Worm (Caenorhabditis elegans) whole organism, L1 larva: Measurements from ENCODE around the gene ucr-1.

Source experiments
- C04F5.9 ChIP-seq: sonication (generic microtip); optimal IDR thresholded peaks from 2 replicates; lab custom pipeline; 2016; ENCODE audit warnings: missing genetic modification characterization, missing compliant biosample characterization
- C16A3.4 ChIP-seq: fragments of 150-350 bp; optimal IDR thresholded peaks from 2 replicates; lab custom pipeline; 2014; ENCODE audit warnings: missing biosample characterization, missing genetic modification characterization
- C34B4.2 ChIP-seq: sonication (generic microtip); optimal IDR thresholded peaks from 2 replicates; lab custom pipeline; 2017; ENCODE audit warnings: mild to moderate bottlenecking, missing genetic modification characterization, missing compliant biosample characterization
- Y116A8C.19 ChIP-seq: sonication (generic microtip); optimal IDR thresholded peaks from 2 replicates; lab custom pipeline; 2016; ENCODE audit warnings: missing compliant biosample characterization, missing genetic modification characterization, borderline replicate concordance
- aha-1 ChIP-seq: fragments of 150-350 bp; optimal IDR thresholded peaks from 2 replicates; lab custom pipeline; 2014; ENCODE audit warnings: missing biosample characterization, missing genetic modification characterization
- alr-1 ChIP-seq: fragments of 200-800 bp; sonication (Bioruptor generic); optimal IDR thresholded peaks from 2 replicates; lab custom pipeline; 2018; ENCODE audit warnings: borderline replicate concordance, mild to moderate bottlenecking, missing genetic modification characterization, missing compliant biosample characterization
- blmp-1 ChIP-seq: fragments of 150-350 bp; optimal IDR thresholded peaks from 2 replicates; lab custom pipeline; 2014; ENCODE audit warnings: missing biosample characterization, missing genetic modification characterization
- ceh-63 ChIP-seq: fragments of 200-800 bp; sonication (Bioruptor generic); optimal IDR thresholded peaks from 2 replicates; lab custom pipeline; 2018; ENCODE audit warnings: mild to moderate bottlenecking, missing genetic modification characterization, missing compliant biosample characterization
- ceh-8 ChIP-seq: fragments of 200-800 bp; sonication (Bioruptor generic); optimal IDR thresholded peaks from 2 replicates; lab custom pipeline; 2018; ENCODE audit warnings: mild to moderate bottlenecking, missing genetic modification characterization, moderate library complexity, missing compliant biosample characterization
- ceh-82 ChIP-seq, 3 experiments: fragments of 150-350 bp in 1 of 3; sonication (generic microtip) in 2 of 3; optimal IDR thresholded peaks; 2 replicates each; lab custom pipeline; 2014 to 2017; ENCODE audit warnings: missing biosample characterization in 3 of 3, missing genetic modification characterization in 3 of 3
- ceh-88 ChIP-seq: fragments of 200-800 bp; sonication (Bioruptor generic); IDR thresholded peaks from 2 replicates; pipeline ENCODE4 v1.3.6; 2022; ENCODE audit warnings: missing genetic modification characterization, missing compliant biosample characterization
- ceh-90 ChIP-seq: sonication (generic microtip); optimal IDR thresholded peaks from 2 replicates; lab custom pipeline; 2016; ENCODE audit warnings: missing genetic modification characterization, missing compliant biosample characterization
- dpl-1 ChIP-seq, 3 experiments: fragments of 150-350 bp in 2 of 3; sonication (generic microtip) in 1 of 3; optimal IDR thresholded peaks; 2 replicates each; lab custom pipeline; 2014 to 2017; ENCODE audit warnings: missing biosample characterization in 3 of 3, missing genetic modification characterization in 3 of 3, missing genetic modification reagents in 3 of 3
- dsc-1 ChIP-seq: sonication (generic microtip); optimal IDR thresholded peaks from 2 replicates; lab custom pipeline; 2016; ENCODE audit warnings: mild to moderate bottlenecking, missing genetic modification characterization, missing compliant biosample characterization
- efl-1 ChIP-seq, 4 experiments: fragments of 150-350 bp; optimal IDR thresholded peaks in 3 of 4; peaks in 1 of 4; 1 replicate in 1 of 4; 2 replicates in 3 of 4; lab custom pipeline; 2014; ENCODE audit warnings: missing biosample characterization in 2 of 4, missing genetic modification characterization in 2 of 4, missing genetic modification reagents in 2 of 4
- efl-3 ChIP-seq: fragments of 200-800 bp; sonication (Bioruptor generic); optimal IDR thresholded peaks from 2 replicates; lab custom pipeline; 2018; ENCODE audit warnings: mild to moderate bottlenecking, missing genetic modification characterization, missing compliant biosample characterization
- egl-27 ChIP-seq, 2 experiments: fragments of 150-350 bp in 1 of 2; sonication (generic microtip); optimal IDR thresholded peaks; 3 replicates each; lab custom pipeline; 2017 to 2018; ENCODE audit warnings: missing biosample characterization in 2 of 2, missing genetic modification characterization in 2 of 2, missing genetic modification reagents in 2 of 2
- elt-3 ChIP-seq, 6 experiments: fragments of 150-350 bp in 1 of 6; sonication (generic microtip); optimal IDR thresholded peaks; 2 replicates each; lab custom pipeline; 2017 to 2018; ENCODE audit warnings: missing biosample characterization in 6 of 6, missing genetic modification characterization in 6 of 6, inconsistent platforms in 1 of 6
- fkh-4 ChIP-seq: sonication (generic microtip); optimal IDR thresholded peaks from 2 replicates; lab custom pipeline; 2016; ENCODE audit warnings: missing compliant biosample characterization, missing genetic modification characterization, borderline replicate concordance
- fkh-8 ChIP-seq: sonication (generic microtip); optimal IDR thresholded peaks from 2 replicates; lab custom pipeline; 2016; ENCODE audit warnings: mild to moderate bottlenecking, missing genetic modification characterization, missing compliant biosample characterization
- irx-1 ChIP-seq: sonication (generic microtip); optimal IDR thresholded peaks from 2 replicates; lab custom pipeline; 2016; ENCODE audit warnings: missing genetic modification characterization, missing compliant biosample characterization
- isw-1 ChIP-seq: fragments of 200-800 bp; sonication (Bioruptor generic); IDR thresholded peaks from 2 replicates; pipeline ENCODE4 v1.3.6; 2022; ENCODE audit warnings: missing genetic modification characterization, missing compliant biosample characterization
- lin-13 ChIP-seq: fragments of 150-350 bp; optimal IDR thresholded peaks from 2 replicates; lab custom pipeline; 2014; ENCODE audit warnings: missing biosample characterization, missing genetic modification reagents, missing genetic modification characterization
- lin-14 ChIP-seq: fragments of 200-800 bp; sonication (Bioruptor generic); optimal IDR thresholded peaks from 2 replicates; lab custom pipeline; 2018; ENCODE audit warnings: mild to moderate bottlenecking, missing genetic modification characterization, moderate library complexity, missing compliant biosample characterization
- lin-15B ChIP-seq: fragments of 150-350 bp; sonication (generic microtip); optimal IDR thresholded peaks from 3 replicates; lab custom pipeline; 2014; ENCODE audit warnings: missing biosample characterization, missing genetic modification characterization
- lin-35 ChIP-seq, 2 experiments: fragments of 150-350 bp; optimal IDR thresholded peaks; 2 replicates each; lab custom pipeline; 2014; ENCODE audit warnings: missing biosample characterization in 2 of 2, missing genetic modification characterization in 2 of 2, missing genetic modification reagents in 2 of 2
- lin-39 ChIP-seq: fragments of 150-350 bp; optimal IDR thresholded peaks from 2 replicates; lab custom pipeline; 2014; ENCODE audit warnings: missing biosample characterization, missing genetic modification reagents, missing genetic modification characterization
- lir-3 ChIP-seq: sonication (generic microtip); optimal IDR thresholded peaks from 2 replicates; lab custom pipeline; 2016; ENCODE audit warnings: mild to moderate bottlenecking, missing genetic modification characterization, moderate library complexity, missing compliant biosample characterization; ENCODE audit not compliant: poor library complexity
- mdl-1 ChIP-seq, 2 experiments: fragments of 150-350 bp; optimal IDR thresholded peaks; 2 replicates each; lab custom pipeline; 2014 to 2017; ENCODE audit warnings: missing biosample characterization in 2 of 2, missing genetic modification characterization in 2 of 2, inconsistent platforms in 1 of 2
- mef-2 ChIP-seq: fragments of 150-350 bp; optimal IDR thresholded peaks from 2 replicates; lab custom pipeline; 2014; ENCODE audit warnings: missing biosample characterization, missing genetic modification characterization
- mep-1 ChIP-seq: fragments of 150-350 bp; optimal IDR thresholded peaks from 2 replicates; lab custom pipeline; 2014; ENCODE audit warnings: missing biosample characterization, missing genetic modification characterization
- nhr-11 ChIP-seq: fragments of 150-350 bp; optimal IDR thresholded peaks from 2 replicates; lab custom pipeline; 2014; ENCODE audit warnings: missing biosample characterization, missing genetic modification characterization
- nhr-12 ChIP-seq: sonication (generic microtip); optimal IDR thresholded peaks from 2 replicates; lab custom pipeline; 2017; ENCODE audit warnings: missing biosample characterization, missing genetic modification characterization
- nhr-19 ChIP-seq: fragments of 200-800 bp; sonication (Bioruptor generic); conservative IDR thresholded peaks from 2 replicates; pipeline ENCODE4 v1.3.6; 2022; ENCODE audit warnings: missing genetic modification characterization, missing compliant biosample characterization
- nhr-237 ChIP-seq: fragments of 150-350 bp; optimal IDR thresholded peaks from 2 replicates; lab custom pipeline; 2014; ENCODE audit warnings: missing biosample characterization, missing genetic modification characterization
- nhr-28 ChIP-seq: fragments of 150-350 bp; optimal IDR thresholded peaks from 2 replicates; lab custom pipeline; 2014; ENCODE audit warnings: missing biosample characterization, missing genetic modification characterization
- nhr-71 ChIP-seq: sonication (generic microtip); optimal IDR thresholded peaks from 2 replicates; lab custom pipeline; 2016; ENCODE audit warnings: mild to moderate bottlenecking, missing genetic modification characterization, moderate library complexity, missing compliant biosample characterization
- nhr-77 ChIP-seq: fragments of 150-350 bp; optimal IDR thresholded peaks from 2 replicates; lab custom pipeline; 2014; ENCODE audit warnings: missing biosample characterization, missing genetic modification characterization
- nhr-84 ChIP-seq: sonication (generic microtip); optimal IDR thresholded peaks from 2 replicates; lab custom pipeline; 2017; ENCODE audit warnings: missing biosample characterization, missing genetic modification characterization
- nhr-85 ChIP-seq: sonication (generic microtip); peaks from one replicate; lab custom pipeline; 2016; ENCODE audit warnings: missing genetic modification characterization, inconsistent platforms, missing compliant biosample characterization
- nhr-90 ChIP-seq: sonication (generic microtip); optimal IDR thresholded peaks from 2 replicates; lab custom pipeline; 2016; ENCODE audit warnings: mild to moderate bottlenecking, missing genetic modification characterization, missing compliant biosample characterization; ENCODE audit not compliant: poor library complexity
- pag-3 ChIP-seq: sonication (generic microtip); optimal IDR thresholded peaks from 2 replicates; lab custom pipeline; 2017; ENCODE audit warnings: missing genetic modification characterization, mild to moderate bottlenecking, missing compliant biosample characterization, antibody characterized with exemption, borderline replicate concordance; ENCODE audit not compliant: insufficient read depth
- rnt-1 ChIP-seq: sonication (generic microtip); optimal IDR thresholded peaks from 2 replicates; lab custom pipeline; 2016; ENCODE audit warnings: mild to moderate bottlenecking, missing genetic modification characterization, moderate library complexity, missing compliant biosample characterization
- skn-1 ChIP-seq: fragments of 150-350 bp; optimal IDR thresholded peaks from 2 replicates; lab custom pipeline; 2014; ENCODE audit warnings: missing biosample characterization, missing genetic modification characterization
- sptf-1 ChIP-seq: fragments of 150-350 bp; optimal IDR thresholded peaks from 2 replicates; lab custom pipeline; 2014; ENCODE audit warnings: missing biosample characterization, missing genetic modification characterization
- tlp-1 ChIP-seq: fragments of 150-350 bp; optimal IDR thresholded peaks from 2 replicates; lab custom pipeline; 2014; ENCODE audit warnings: missing biosample characterization, missing genetic modification characterization
- unc-62 ChIP-seq: fragments of 150-350 bp; optimal IDR thresholded peaks from 2 replicates; lab custom pipeline; 2014; ENCODE audit warnings: missing biosample characterization, missing genetic modification reagents, missing genetic modification characterization
- unc-86 ChIP-seq: sonication (generic microtip); optimal IDR thresholded peaks from 2 replicates; lab custom pipeline; 2016; ENCODE audit warnings: missing genetic modification characterization, missing compliant biosample characterization
- unc-98 ChIP-seq: fragments of 200-800 bp; sonication (Bioruptor generic); IDR thresholded peaks from 2 replicates; pipeline ENCODE4 v1.3.6; 2022; ENCODE audit warnings: missing genetic modification characterization, missing compliant biosample characterization
- vab-15 ChIP-seq: sonication (generic microtip); optimal IDR thresholded peaks from 2 replicates; lab custom pipeline; 2017; ENCODE audit warnings: missing genotype, mild to moderate bottlenecking, missing genetic modification characterization, missing compliant biosample characterization
- xbp-1 ChIP-seq: sonication (generic microtip); optimal IDR thresholded peaks from 2 replicates; lab custom pipeline; 2016; ENCODE audit warnings: missing genetic modification characterization, missing compliant biosample characterization
- ztf-11 ChIP-seq, 2 experiments: sonication (generic microtip); optimal IDR thresholded peaks; 2 replicates each; lab custom pipeline; 2016 to 2017; ENCODE audit warnings: missing genetic modification characterization in 2 of 2, missing biosample characterization in 1 of 2, missing compliant biosample characterization in 1 of 2
- ztf-4 ChIP-seq: fragments of 150-350 bp; optimal IDR thresholded peaks from 2 replicates; lab custom pipeline; 2014; ENCODE audit warnings: missing biosample characterization, missing genetic modification characterization

ucr-1 gene

DNA sequence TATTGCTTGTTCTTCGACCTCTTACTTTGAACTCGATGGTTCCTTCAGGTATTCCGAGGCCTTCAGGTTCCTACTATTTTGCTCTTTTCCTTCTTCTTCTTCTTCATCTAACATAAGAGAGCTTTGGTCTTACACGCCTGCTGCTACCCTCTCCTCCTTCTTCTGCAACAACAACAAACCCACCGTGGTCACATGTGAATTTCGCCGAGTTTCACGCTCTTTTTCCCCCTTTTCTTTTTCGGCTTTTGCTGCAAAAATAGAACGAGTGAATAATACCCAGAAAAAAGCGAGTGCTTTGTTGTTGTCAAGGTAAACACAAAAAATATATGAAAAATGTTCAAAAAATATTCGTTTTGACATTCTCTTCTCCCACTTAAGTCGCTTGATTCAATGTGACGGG is 31.5 kb downstream of the ucr-1 start:
- TF ChIP-seq egl-27 (tag; optimal IDR thresholded peaks at IDR 0.05; lab: Kevin White, UChicago) = no peak
- TF ChIP-seq skn-1 (tag; lab: Kevin White, UChicago) = no peak
- no peak for TF ChIP-seq nhr-28 (tag; lab: Kevin White, UChicago)
- TF ChIP-seq nhr-12 (tag; lab: Kevin White, UChicago) = no peak
- no peak for TF ChIP-seq C04F5.9 (tag; lab: Kevin White, UChicago)
- no peak for TF ChIP-seq blmp-1
- no peak for TF ChIP-seq vab-15 (tag; lab: Kevin White, UChicago)
- peak; percentile 10 for TF ChIP-seq unc-86 (tag; lab: Kevin White, UChicago)
- TF ChIP-seq fkh-8 (tag; lab: Kevin White, UChicago) = no peak
- TF ChIP-seq nhr-77 = no peak
- TF ChIP-seq xbp-1 (tag; lab: Kevin White, UChicago) = no peak
- peak; percentile 39 for TF ChIP-seq rnt-1 (tag; lab: Kevin White, UChicago)
- no peak for TF ChIP-seq dsc-1 (tag; lab: Kevin White, UChicago)
- no peak for TF ChIP-seq pag-3
- TF ChIP-seq nhr-237 (tag; lab: Kevin White, UChicago) = no peak
- peak; percentile 24 for TF ChIP-seq nhr-71
- TF ChIP-seq elt-3 (tag; optimal IDR thresholded peaks at IDR 0.05; lab: Kevin White, UChicago) = no peak
- no peak for TF ChIP-seq lin-39
- peak in 1 of 3 experiments; percentile 39 for TF ChIP-seq ceh-82 (tag; optimal IDR thresholded peaks at IDR 0.05; lab: Kevin White, UChicago)
- TF ChIP-seq isw-1 (GFP tag; lab: Robert Waterston, UW) = no peak
- no peak for TF ChIP-seq aha-1
- TF ChIP-seq efl-3 (GFP tag; lab: Kevin White, UChicago) = no peak
- peak; percentile 3 for TF ChIP-seq mep-1
- TF ChIP-seq C16A3.4 (tag; lab: Kevin White, UChicago) = no peak
- TF ChIP-seq unc-98 (GFP tag; lab: Robert Waterston, UW) = no peak
- no peak for TF ChIP-seq nhr-11 (tag; lab: Kevin White, UChicago)
- no peak for TF ChIP-seq ceh-8
- TF ChIP-seq ztf-11 (tag; optimal IDR thresholded peaks at IDR 0.05; lab: Kevin White, UChicago) = no peak
- no peak for TF ChIP-seq ceh-63 (GFP tag; lab: Kevin White, UChicago)
- TF ChIP-seq mef-2 (tag; lab: Kevin White, UChicago) = peak; percentile 35
- TF ChIP-seq nhr-85 (tag; lab: Kevin White, UChicago) = no peak
- no peak for TF ChIP-seq sptf-1 (tag; lab: Kevin White, UChicago)
- TF ChIP-seq Y116A8C.19 (tag; lab: Kevin White, UChicago) = no peak
- TF ChIP-seq irx-1 (tag; lab: Kevin White, UChicago) = no peak
- TF ChIP-seq lin-35 (GFP tag; optimal IDR thresholded peaks at IDR 0.05; lab: Kevin White, UChicago) = no peak
- TF ChIP-seq C34B4.2 (tag; lab: Kevin White, UChicago) = no peak
- no peak for TF ChIP-seq alr-1
- peak in 1 of 3 experiments; percentile 2 for TF ChIP-seq dpl-1 (GFP tag; optimal IDR thresholded peaks at IDR 0.05; lab: Kevin White, UChicago)
- no peak for TF ChIP-seq efl-1 (optimal IDR thresholded peaks at IDR 0.05; lab: Kevin White, UChicago)
- peak in 1 of 2 experiments; percentile 21 for TF ChIP-seq efl-1 (GFP tag; optimal IDR thresholded peaks at IDR 0.05 in 1 of 2; lab: Kevin White, UChicago)
- TF ChIP-seq fkh-4 = no peak
- no peak for TF ChIP-seq tlp-1 (tag; lab: Kevin White, UChicago)
- no peak for TF ChIP-seq ztf-4 (tag; lab: Kevin White, UChicago)
- no peak for TF ChIP-seq nhr-84 (tag; lab: Kevin White, UChicago)
- TF ChIP-seq lin-13 (GFP tag; lab: Kevin White, UChicago) = no peak
- TF ChIP-seq lin-15B = no peak
- TF ChIP-seq unc-62 (GFP tag; lab: Kevin White, UChicago) = no peak
- TF ChIP-seq nhr-19 (GFP tag; lab: Robert Waterston, UW) = 0 out of 2 replicates have a peak, but pooled peaks have one; percentile 2
- no peak for TF ChIP-seq nhr-90 (tag; lab: Kevin White, UChicago)
- peak; percentile 70 for TF ChIP-seq lin-14 (GFP tag; lab: Kevin White, UChicago)
- TF ChIP-seq ceh-88 (GFP tag; lab: Robert Waterston, UW) = no peak
- TF ChIP-seq lir-3 (tag; lab: Kevin White, UChicago) = no peak
- peak in 1 of 2 experiments; percentile 34 for TF ChIP-seq mdl-1 (tag; optimal IDR thresholded peaks at IDR 0.05; lab: Kevin White, UChicago)
- no peak for TF ChIP-seq ceh-90
